Worm (Caenorhabditis elegans): ENCODE data around the gene F10E7.11.

DNA sequence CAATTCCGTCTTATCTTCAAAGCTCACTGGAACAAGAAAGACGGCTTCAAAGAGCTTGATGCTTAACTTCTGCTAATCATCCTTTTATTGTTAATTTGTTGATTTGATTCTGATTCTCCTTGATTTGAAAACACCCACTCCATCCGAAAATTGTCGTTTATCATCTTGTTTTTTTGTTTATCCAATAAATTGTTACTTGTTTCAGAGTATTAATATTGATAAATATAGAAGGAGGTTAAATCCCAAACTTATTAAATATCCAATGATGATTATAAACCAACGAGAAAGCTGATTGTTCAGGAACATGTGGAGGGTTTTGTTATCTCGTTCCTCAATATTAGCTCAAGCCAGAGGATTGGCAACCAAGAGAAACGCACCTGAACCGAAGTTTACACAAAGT lies 9.9 kb downstream of the F10E7.11 start, which contains the start of gene F10E7.6:
- no peak for TF ChIP-seq dao-5 (tag; optimal IDR thresholded peaks at IDR 0.05)
- no peak for TF ChIP-seq him-1 (tag; optimal IDR thresholded peaks at IDR 0.05)

Data from whole organism, L4/young adult.